Fruit fly (Drosophila melanogaster) whole organism, embryonic: ENCODE measurements around the gene CG43867.

Experiments used
- ATbp ChIP-seq: fragments of 200-800 bp; sonication (Bioruptor generic); optimal IDR thresholded peaks from 2 replicates; lab custom pipeline; 2017; ENCODE audit warnings: missing biosample characterization, mild to moderate bottlenecking, missing genetic modification characterization, missing genetic modification reagents
- Atf6 ChIP-seq: fragments of 200-800 bp; sonication (Bioruptor generic); IDR thresholded peaks from 2 replicates; pipeline ENCODE4 v1.3.6; 2022; ENCODE audit warnings: missing biosample characterization, missing genetic modification characterization
- CG10462 ChIP-seq: fragments of 200-800 bp; sonication (Bioruptor generic); optimal IDR thresholded peaks from 2 replicates; lab custom pipeline; 2016; ENCODE audit warnings: missing biosample characterization, missing genetic modification characterization
- CG10565 ChIP-seq: fragments of 200-800 bp; sonication (Bioruptor generic); optimal IDR thresholded peaks from 3 replicates; lab custom pipeline; 2016; ENCODE audit warnings: missing biosample characterization, mild to moderate bottlenecking, missing genetic modification characterization
- CG11723 ChIP-seq: fragments of 200-800 bp; sonication (Bioruptor generic); optimal IDR thresholded peaks from 2 replicates; lab custom pipeline; 2017; ENCODE audit warnings: missing biosample characterization, mild to moderate bottlenecking, missing genetic modification characterization
- CG14441 ChIP-seq: fragments of 200-800 bp; sonication (Bioruptor generic); IDR thresholded peaks from 2 replicates; pipeline ENCODE4 v1.3.6; 2022; ENCODE audit warnings: missing biosample characterization, missing genetic modification characterization
- CG1792 ChIP-seq: fragments of 200-800 bp; sonication (Bioruptor generic); optimal IDR thresholded peaks from 2 replicates; lab custom pipeline; 2016; ENCODE audit warnings: missing biosample characterization, missing genetic modification characterization
- CG18619 ChIP-seq: fragments of 200-800 bp; sonication (Bioruptor generic); optimal IDR thresholded peaks from 3 replicates; lab custom pipeline; 2017; ENCODE audit warnings: missing biosample characterization, mild to moderate bottlenecking, missing genetic modification characterization
- CG2116 ChIP-seq: fragments of 200-800 bp; sonication (Bioruptor generic); optimal IDR thresholded peaks from 3 replicates; lab custom pipeline; 2018; ENCODE audit warnings: missing biosample characterization, mild to moderate bottlenecking, missing genetic modification characterization
- CG2678 ChIP-seq: fragments of 200-800 bp; sonication (Bioruptor generic); optimal IDR thresholded peaks from 3 replicates; lab custom pipeline; 2019; ENCODE audit warnings: missing biosample characterization, mild to moderate bottlenecking, missing genetic modification characterization, moderate library complexity
- CG31388 ChIP-seq: fragments of 200-800 bp; sonication (Bioruptor generic); optimal IDR thresholded peaks from 2 replicates; lab custom pipeline; 2016; ENCODE audit warnings: missing biosample characterization, missing genetic modification characterization
- CG3847 ChIP-seq: fragments of 200-800 bp; sonication (Bioruptor generic); IDR thresholded peaks from 2 replicates; pipeline ENCODE4 v1.3.6; 2022; ENCODE audit warnings: missing biosample characterization, missing genetic modification characterization
- CG4282 ChIP-seq: fragments of 200-800 bp; sonication (Bioruptor generic); optimal IDR thresholded peaks from 2 replicates; lab custom pipeline; 2016; ENCODE audit warnings: missing biosample characterization, missing genetic modification characterization
- CG6254 ChIP-seq: fragments of 200-800 bp; sonication (Bioruptor generic); optimal IDR thresholded peaks from 3 replicates; lab custom pipeline; 2017; ENCODE audit warnings: mild to moderate bottlenecking, missing biosample characterization, missing genetic modification reagents, missing genetic modification characterization
- CG7987 ChIP-seq: fragments of 200-800 bp; sonication (Bioruptor generic); optimal IDR thresholded peaks from 2 replicates; lab custom pipeline; 2018; ENCODE audit warnings: missing biosample characterization, mild to moderate bottlenecking, missing genetic modification characterization, moderate library complexity
- CG8359 ChIP-seq: fragments of 200-800 bp; sonication (Bioruptor generic); optimal IDR thresholded peaks from 2 replicates; lab custom pipeline; 2017; ENCODE audit warnings: missing biosample characterization, mild to moderate bottlenecking, missing genetic modification characterization, borderline replicate concordance
- CG9437 ChIP-seq: fragments of 200-800 bp; sonication (Bioruptor generic); optimal IDR thresholded peaks from 2 replicates; lab custom pipeline; 2018; ENCODE audit warnings: missing biosample characterization, mild to moderate bottlenecking, missing genetic modification characterization
- CG9609 ChIP-seq: fragments of 200-800 bp; sonication (Bioruptor generic); optimal IDR thresholded peaks from 3 replicates; lab custom pipeline; 2016; ENCODE audit warnings: missing biosample characterization, missing genetic modification characterization
- CoRest ChIP-seq: fragments of 200-800 bp; sonication (Bioruptor generic); optimal IDR thresholded peaks from 3 replicates; lab custom pipeline; 2018; ENCODE audit warnings: missing biosample characterization, mild to moderate bottlenecking, missing genetic modification characterization, moderate library complexity
- Dfd ChIP-seq, 2 experiments: fragments of >200 bp; optimal IDR thresholded peaks; 2 replicates each; lab custom pipeline; 2017; ENCODE audit warnings: missing biosample characterization in 2 of 2, missing genetic modification characterization in 2 of 2
- Fer1 ChIP-seq: fragments of 200-800 bp; sonication (Bioruptor generic); optimal IDR thresholded peaks from 2 replicates; lab custom pipeline; 2017; ENCODE audit warnings: missing biosample characterization, mild to moderate bottlenecking, missing genetic modification characterization
- GATAe ChIP-seq: fragments of 200-800 bp; sonication (Bioruptor generic); conservative IDR thresholded peaks from 2 replicates; pipeline ENCODE4 v1.3.6; 2022; ENCODE audit warnings: missing biosample characterization, missing genetic modification characterization
- Hmr ChIP-seq: fragments of 200-800 bp; sonication (Bioruptor generic); optimal IDR thresholded peaks from 3 replicates; lab custom pipeline; 2017; ENCODE audit warnings: mild to moderate bottlenecking, missing biosample characterization, missing genetic modification reagents, missing genetic modification characterization
- MBD-R2 ChIP-seq: fragments of 200-800 bp; sonication (Bioruptor generic); IDR thresholded peaks from 2 replicates; pipeline ENCODE4 v1.3.6; 2022; ENCODE audit warnings: missing biosample characterization, missing genetic modification characterization
- Mad ChIP-seq: fragments of 200-800 bp; sonication (Bioruptor generic); optimal IDR thresholded peaks from 2 replicates; lab custom pipeline; 2016; ENCODE audit warnings: missing biosample characterization, missing genetic modification characterization
- Max ChIP-seq: fragments of 200-800 bp; sonication (Bioruptor generic); optimal IDR thresholded peaks from 2 replicates; lab custom pipeline; 2016; ENCODE audit warnings: missing biosample characterization, mild to moderate bottlenecking, missing genetic modification characterization
- Mrtf ChIP-seq: fragments of 200-800 bp; sonication (Bioruptor generic); IDR thresholded peaks from 3 replicates; pipeline ENCODE4 v1.3.6; 2022; ENCODE audit warnings: missing biosample characterization, missing genetic modification characterization
- Nf-YA ChIP-seq: fragments of 200-800 bp; sonication (Bioruptor generic); IDR thresholded peaks from 2 replicates; pipeline ENCODE4 v1.3.6; 2022; ENCODE audit warnings: missing biosample characterization, missing genetic modification characterization
- Nf-YB ChIP-seq: fragments of 200-800 bp; sonication (Bioruptor generic); optimal IDR thresholded peaks from 3 replicates; lab custom pipeline; 2019; ENCODE audit warnings: missing biosample characterization, mild to moderate bottlenecking, missing genetic modification characterization, moderate library complexity
- NfI ChIP-seq: fragments of 200-800 bp; sonication (Bioruptor generic); optimal IDR thresholded peaks from 3 replicates; lab custom pipeline; 2018; ENCODE audit warnings: missing biosample characterization, mild to moderate bottlenecking, missing genetic modification characterization, moderate library complexity
- Six4 ChIP-seq: fragments of 200-800 bp; sonication (Bioruptor generic); optimal IDR thresholded peaks from 2 replicates; lab custom pipeline; 2016; ENCODE audit warnings: missing biosample characterization, missing genetic modification characterization
- Sry-δ ChIP-seq: fragments of 200-800 bp; sonication (Bioruptor generic); optimal IDR thresholded peaks from 2 replicates; lab custom pipeline; 2016; ENCODE audit warnings: missing biosample characterization, missing genetic modification characterization
- Trl ChIP-seq, 3 experiments: fragments of >200 bp in 2 of 3; fragments of 200-800 bp in 1 of 3; sonication (Bioruptor generic) in 1 of 3; optimal IDR thresholded peaks; 2 replicates in 1 of 3; 3 replicates in 2 of 3; lab custom pipeline; 2016 to 2017; ENCODE audit warnings: missing biosample characterization in 1 of 3, missing genetic modification characterization in 1 of 3
- bigmax ChIP-seq: fragments of 200-800 bp; sonication (Bioruptor generic); optimal IDR thresholded peaks from 2 replicates; lab custom pipeline; 2018; ENCODE audit warnings: missing biosample characterization, mild to moderate bottlenecking, missing genetic modification characterization
- bsh ChIP-seq, 2 experiments: fragments of 200-800 bp; sonication (Bioruptor generic); optimal IDR thresholded peaks; 2 replicates each; lab custom pipeline; 2017 to 2018; ENCODE audit warnings: mild to moderate bottlenecking in 2 of 2, missing biosample characterization in 2 of 2, missing genetic modification characterization in 2 of 2, moderate library complexity in 1 of 2
- caup ChIP-seq: fragments of 200-800 bp; sonication (Bioruptor generic); optimal IDR thresholded peaks from 3 replicates; lab custom pipeline; 2017; ENCODE audit warnings: missing biosample characterization, mild to moderate bottlenecking, missing genetic modification characterization, moderate library complexity; ENCODE audit not compliant: severe bottlenecking
- crol ChIP-seq: fragments of 200-800 bp; sonication (Bioruptor generic); IDR thresholded peaks from 2 replicates; pipeline ENCODE4 v1.3.6; 2022; ENCODE audit warnings: missing biosample characterization, missing genetic modification characterization
- fu2 ChIP-seq: fragments of 200-800 bp; sonication (Bioruptor generic); optimal IDR thresholded peaks from 2 replicates; lab custom pipeline; 2016; ENCODE audit warnings: missing biosample characterization, missing genetic modification characterization
- gfzf ChIP-seq: fragments of 200-800 bp; sonication (Bioruptor generic); optimal IDR thresholded peaks from 2 replicates; lab custom pipeline; 2016; ENCODE audit warnings: missing biosample characterization, mild to moderate bottlenecking, missing genetic modification characterization, moderate library complexity
- ind ChIP-seq: fragments of 200-800 bp; sonication (Bioruptor generic); optimal IDR thresholded peaks from 3 replicates; lab custom pipeline; 2016; ENCODE audit warnings: missing biosample characterization, missing genetic modification characterization
- jigr1 ChIP-seq: fragments of 200-800 bp; sonication (Bioruptor generic); IDR thresholded peaks from 3 replicates; pipeline ENCODE4 v1.3.6; 2022; ENCODE audit warnings: missing biosample characterization, missing genetic modification characterization
- klu ChIP-seq: fragments of 200-800 bp; sonication (Bioruptor generic); IDR thresholded peaks from 2 replicates; pipeline ENCODE4 v1.3.6; 2022; ENCODE audit warnings: missing biosample characterization, missing genetic modification characterization
- pros ChIP-seq: fragments of 200-800 bp; sonication (Bioruptor generic); optimal IDR thresholded peaks from 3 replicates; lab custom pipeline; 2019; ENCODE audit warnings: missing biosample characterization, mild to moderate bottlenecking, missing genetic modification characterization, moderate library complexity
- rib ChIP-seq: fragments of 200-800 bp; sonication (Bioruptor generic); IDR thresholded peaks from 2 replicates; pipeline ENCODE4 v1.3.6; 2022; ENCODE audit warnings: missing biosample characterization, missing genetic modification characterization
- sc ChIP-seq, 3 experiments: fragments of >200 bp in 2 of 3; fragments of 200-800 bp in 1 of 3; sonication (Bioruptor generic) in 1 of 3; optimal IDR thresholded peaks; 2 replicates in 2 of 3; 3 replicates in 1 of 3; lab custom pipeline; 2017; ENCODE audit warnings: mild to moderate bottlenecking in 1 of 3, missing biosample characterization in 1 of 3, missing genetic modification characterization in 1 of 3, missing genetic modification reagents in 1 of 3
- sisA ChIP-seq: fragments of 200-800 bp; sonication (Bioruptor generic); IDR thresholded peaks from 2 replicates; pipeline ENCODE4 v1.3.6; 2022; ENCODE audit warnings: missing biosample characterization, missing genetic modification characterization
- sob ChIP-seq: fragments of 200-800 bp; sonication (Bioruptor generic); IDR thresholded peaks from 2 replicates; pipeline ENCODE4 v1.3.6; 2022; ENCODE audit warnings: missing biosample characterization, missing genetic modification characterization
- zen ChIP-seq: fragments of 200-800 bp; sonication (Bioruptor generic); optimal IDR thresholded peaks from 3 replicates; lab custom pipeline; 2018; ENCODE audit warnings: missing biosample characterization, mild to moderate bottlenecking, missing genetic modification characterization, moderate library complexity

CG43867 gene

dm6 chrX:900725-901345 is 26.9 kb downstream of the CG43867 start (continued):
- TF ChIP-seq klu (GFP tag; lab: Robert Waterston, UW) (peak; percentile 44; the same call in 1 of the 2 replicates), Max (GFP tag; lab: Kevin White, UChicago) (peak; percentile 53), Mrtf (peak; percentile 88), CG6254 (peak; percentile 31), gfzf (no peak), Fer1 (peak; percentile 85), Nf-YA (GFP tag; lab: Robert Waterston, UW) (peak; percentile 48), Trl (optimal IDR thresholded peaks at IDR 0.05; lab: Kevin White, UChicago) (peak; percentile 71 to 78), Trl (GFP tag; optimal IDR thresholded peaks at IDR 0.05; lab: Kevin White, UChicago) (peak; percentile 83), Hmr (GFP tag; lab: Kevin White, UChicago) (peak; percentile 82), CG9437 (GFP tag; lab: Kevin White, UChicago) (peak; percentile 45), CG14441 (peak; percentile 87), bigmax (GFP tag; lab: Kevin White, UChicago) (no peak), CG10565 (no peak), fu2 (GFP tag; lab: Kevin White, UChicago) (peak; percentile 42), ATbp (GFP tag; lab: Kevin White, UChicago) (peak; percentile 77), jigr1 (0 out of 3 replicates have a peak, but pooled peaks have one; percentile 48), CoRest (peak; percentile 79), Nf-YB (GFP tag; lab: Kevin White, UChicago) (peak; percentile 42), NfI (GFP tag; lab: Kevin White, UChicago) (peak; percentile 80), GATAe (no peak; the same call in 1 of the 2 replicates), Atf6 (GFP tag; lab: Robert Waterston, UW) (peak; percentile 76), CG18619 (GFP tag; lab: Kevin White, UChicago) (peak; percentile 62), sob (GFP tag; lab: Robert Waterston, UW) (peak; percentile 83), CG3847 (GFP tag; lab: Robert Waterston, UW) (peak; percentile 62), crol (no peak), Mad (GFP tag; lab: Kevin White, UChicago) (peak; percentile 67), CG7987 (peak; percentile 29), ind (GFP tag; lab: Kevin White, UChicago) (peak; percentile 89), pros (GFP tag; lab: Kevin White, UChicago) (no peak), CG11723 (GFP tag; lab: Kevin White, UChicago) (peak; percentile 60), CG1792 (GFP tag; lab: Kevin White, UChicago) (peak; percentile 42), sc (optimal IDR thresholded peaks at IDR 0.05; lab: Kevin White, UChicago) (no peak), sc (GFP tag; optimal IDR thresholded peaks at IDR 0.05; lab: Kevin White, UChicago) (peak; percentile 27), CG2116 (GFP tag; lab: Kevin White, UChicago) (no peak), CG31388 (GFP tag; lab: Kevin White, UChicago) (no peak), Six4 (GFP tag; lab: Kevin White, UChicago) (peak; percentile 60), CG2678 (tag; lab: Kevin White, UChicago) (peak; percentile 86), CG9609 (GFP tag; lab: Kevin White, UChicago) (peak; percentile 79), rib (peak; percentile 61; the same call in 1 of the 2 replicates), caup (peak; percentile 74), Sry-δ (GFP tag; lab: Kevin White, UChicago) (peak; percentile 33), CG4282 (GFP tag; lab: Kevin White, UChicago) (peak; percentile 46), CG8359 (no peak), sisA (GFP tag; lab: Robert Waterston, UW) (peak; percentile 83), bsh (GFP tag; optimal IDR thresholded peaks at IDR 0.05; lab: Kevin White, UChicago) (peak; percentile 79 to 83), CG10462 (GFP tag; lab: Kevin White, UChicago) (peak; percentile 38), Dfd (GFP tag; optimal IDR thresholded peaks at IDR 0.05; lab: Kevin White, UChicago) (no peak), zen (tag; lab: Kevin White, UChicago) (peak; percentile 52), MBD-R2 (GFP tag; lab: Robert Waterston, UW) (peak; percentile 43; the same call in 1 of the 2 replicates)
